Worm (Caenorhabditis elegans) whole organism, L3 larva: Measurements from ENCODE around the gene W05B10.3.

Experiments
- R02D3.7 ChIP-seq: fragments of 150-350 bp; optimal IDR thresholded peaks from 2 replicates; lab custom pipeline; 2014; ENCODE audit warnings: missing biosample characterization, missing genetic modification characterization
- ZK546.5 ChIP-seq: sonication (generic microtip); optimal IDR thresholded peaks from 2 replicates; lab custom pipeline; 2017; ENCODE audit warnings: missing biosample characterization, missing genetic modification characterization
- aly-2 ChIP-seq: fragments of 150-350 bp; optimal IDR thresholded peaks from 2 replicates; lab custom pipeline; 2014; ENCODE audit warnings: missing biosample characterization, missing genetic modification characterization
- ceh-16 ChIP-seq: sonication (generic microtip); optimal IDR thresholded peaks from 2 replicates; lab custom pipeline; 2017; ENCODE audit warnings: missing biosample characterization, missing genetic modification characterization
- ceh-28 ChIP-seq: fragments of 150-350 bp; optimal IDR thresholded peaks from 2 replicates; lab custom pipeline; 2014; ENCODE audit warnings: missing biosample characterization, missing genetic modification reagents, missing genetic modification characterization
- ceh-82 ChIP-seq: fragments of 150-350 bp; optimal IDR thresholded peaks from 2 replicates; lab custom pipeline; 2014; ENCODE audit warnings: missing biosample characterization, missing genetic modification characterization
- ceh-9 ChIP-seq: sonication (generic microtip); optimal IDR thresholded peaks from 2 replicates; lab custom pipeline; 2018; ENCODE audit warnings: missing biosample characterization, missing genetic modification characterization
- daf-12 ChIP-seq: fragments of 150-350 bp; optimal IDR thresholded peaks from 2 replicates; lab custom pipeline; 2014; ENCODE audit warnings: missing biosample characterization, missing genetic modification reagents, missing genetic modification characterization
- egl-27 ChIP-seq: sonication (generic microtip); optimal IDR thresholded peaks from 4 replicates; lab custom pipeline; 2017; ENCODE audit warnings: missing biosample characterization, missing genetic modification reagents, missing genetic modification characterization
- egl-5 ChIP-seq: fragments of 150-350 bp; optimal IDR thresholded peaks from 2 replicates; lab custom pipeline; 2017; ENCODE audit warnings: missing biosample characterization, missing genetic modification reagents, missing genetic modification characterization, inconsistent platforms
- elt-2 ChIP-seq: sonication (generic microtip); optimal IDR thresholded peaks from 2 replicates; lab custom pipeline; 2016; ENCODE audit warnings: missing genetic modification reagents, mild to moderate bottlenecking, missing genetic modification characterization, missing compliant biosample characterization
- elt-3 ChIP-seq, 3 experiments: fragments of 150-350 bp in 1 of 3; sonication (generic microtip) in 2 of 3; optimal IDR thresholded peaks; 2 replicates in 2 of 3; 4 replicates in 1 of 3; lab custom pipeline; 2014 to 2017; ENCODE audit warnings: missing biosample characterization in 3 of 3, missing genetic modification characterization in 3 of 3
- eor-1 ChIP-seq, 2 experiments: fragments of 150-350 bp; optimal IDR thresholded peaks; 2 replicates each; lab custom pipeline; 2014 to 2018; ENCODE audit warnings: missing biosample characterization in 2 of 2, missing genetic modification characterization in 2 of 2
- fkh-10 ChIP-seq: sonication (generic microtip); optimal IDR thresholded peaks from 2 replicates; lab custom pipeline; 2017; ENCODE audit warnings: missing biosample characterization, missing genetic modification reagents, missing genetic modification characterization
- fkh-2 ChIP-seq: fragments of 150-350 bp; optimal IDR thresholded peaks from 2 replicates; lab custom pipeline; 2014; ENCODE audit warnings: missing biosample characterization, missing genetic modification reagents, missing genetic modification characterization
- fos-1 ChIP-seq: fragments of 150-350 bp; optimal IDR thresholded peaks from 2 replicates; lab custom pipeline; 2014; ENCODE audit warnings: missing biosample characterization, missing genetic modification characterization
- jun-1 ChIP-seq: fragments of 150-350 bp; optimal IDR thresholded peaks from 2 replicates; lab custom pipeline; 2014; ENCODE audit warnings: missing biosample characterization, missing genetic modification reagents, missing genetic modification characterization
- lin-39 ChIP-seq: fragments of 150-350 bp; optimal IDR thresholded peaks from 2 replicates; lab custom pipeline; 2018; ENCODE audit warnings: missing biosample characterization, missing genetic modification reagents, missing genetic modification characterization
- lsy-12 ChIP-seq: sonication (generic microtip); optimal IDR thresholded peaks from 2 replicates; lab custom pipeline; 2016; ENCODE audit warnings: mild to moderate bottlenecking, missing genetic modification characterization, missing compliant biosample characterization
- mdl-1 ChIP-seq: fragments of 150-350 bp; optimal IDR thresholded peaks from 2 replicates; lab custom pipeline; 2014; ENCODE audit warnings: missing biosample characterization, missing genetic modification characterization
- mml-1 ChIP-seq: fragments of 150-350 bp; sonication (generic microtip); optimal IDR thresholded peaks from 3 replicates; lab custom pipeline; 2014; ENCODE audit warnings: missing biosample characterization, missing genetic modification characterization
- nfya-1 ChIP-seq: sonication (generic microtip); optimal IDR thresholded peaks from 2 replicates; lab custom pipeline; 2017; ENCODE audit warnings: missing genetic modification characterization, mild to moderate bottlenecking, missing compliant biosample characterization, antibody characterized with exemption, moderate library complexity; ENCODE audit not compliant: insufficient read depth
- nhr-11 ChIP-seq: fragments of 150-350 bp; optimal IDR thresholded peaks from 2 replicates; lab custom pipeline; 2014; ENCODE audit warnings: missing biosample characterization, missing genetic modification characterization
- nhr-12 ChIP-seq: fragments of 150-350 bp; optimal IDR thresholded peaks from 2 replicates; lab custom pipeline; 2014; ENCODE audit warnings: missing biosample characterization, missing genetic modification characterization
- nhr-23 ChIP-seq: fragments of 150-350 bp; optimal IDR thresholded peaks from 2 replicates; lab custom pipeline; 2014; ENCODE audit warnings: missing biosample characterization, missing genetic modification reagents, missing genetic modification characterization
- nhr-237 ChIP-seq: fragments of 150-350 bp; optimal IDR thresholded peaks from 2 replicates; lab custom pipeline; 2014; ENCODE audit warnings: missing biosample characterization, missing genetic modification characterization
- nhr-25 ChIP-seq: sonication (generic microtip); optimal IDR thresholded peaks from 2 replicates; lab custom pipeline; 2017; ENCODE audit warnings: missing biosample characterization, missing genetic modification characterization
- nhr-28 ChIP-seq: fragments of 150-350 bp; optimal IDR thresholded peaks from 2 replicates; lab custom pipeline; 2014; ENCODE audit warnings: missing biosample characterization, missing genetic modification characterization
- nhr-43 ChIP-seq: sonication (generic microtip); optimal IDR thresholded peaks from 2 replicates; lab custom pipeline; 2016; ENCODE audit warnings: mild to moderate bottlenecking, missing genetic modification characterization, missing compliant biosample characterization; ENCODE audit not compliant: poor library complexity, severe bottlenecking
- nhr-67 ChIP-seq: fragments of 150-350 bp; optimal IDR thresholded peaks from 2 replicates; lab custom pipeline; 2014; ENCODE audit warnings: missing biosample characterization, missing genetic modification characterization
- nhr-76 ChIP-seq: fragments of 150-350 bp; sonication (generic microtip); optimal IDR thresholded peaks from 5 replicates; lab custom pipeline; 2014; ENCODE audit warnings: missing biosample characterization, missing genetic modification characterization
- nhr-77 ChIP-seq: fragments of 150-350 bp; optimal IDR thresholded peaks from 2 replicates; lab custom pipeline; 2014; ENCODE audit warnings: missing biosample characterization, missing genetic modification characterization
- pha-4 ChIP-seq: fragments of 150-350 bp; optimal IDR thresholded peaks from 2 replicates; lab custom pipeline; 2014; ENCODE audit warnings: missing biosample characterization, missing genetic modification reagents, missing genetic modification characterization
- pqm-1 ChIP-seq: fragments of 150-350 bp; optimal IDR thresholded peaks from 2 replicates; lab custom pipeline; 2017; ENCODE audit warnings: missing biosample characterization, missing genetic modification characterization, inconsistent platforms
- sea-2 ChIP-seq: fragments of 150-350 bp; sonication (generic microtip); optimal IDR thresholded peaks from 4 replicates; lab custom pipeline; 2014; ENCODE audit warnings: missing biosample characterization, missing genetic modification reagents, missing genetic modification characterization
- snpc-4 ChIP-seq: fragments of 150-350 bp; optimal IDR thresholded peaks from 2 replicates; lab custom pipeline; 2014; ENCODE audit warnings: missing biosample characterization, missing genetic modification characterization
- tbx-2 ChIP-seq: sonication (generic microtip); optimal IDR thresholded peaks from 2 replicates; lab custom pipeline; 2016; ENCODE audit warnings: mild to moderate bottlenecking, missing genetic modification characterization, missing compliant biosample characterization
- unc-39 ChIP-seq: sonication (generic microtip); optimal IDR thresholded peaks from 4 replicates; lab custom pipeline; 2017; ENCODE audit warnings: missing biosample characterization, missing genetic modification characterization
- unc-62 ChIP-seq: fragments of 150-350 bp; sonication (generic microtip); optimal IDR thresholded peaks from 4 replicates; lab custom pipeline; 2014; ENCODE audit warnings: missing biosample characterization, missing genetic modification reagents, missing genetic modification characterization
- zag-1 ChIP-seq: fragments of 150-350 bp; optimal IDR thresholded peaks from 2 replicates; lab custom pipeline; 2014; ENCODE audit warnings: missing biosample characterization, missing genetic modification characterization
- ztf-11 ChIP-seq: fragments of 150-350 bp; optimal IDR thresholded peaks from 2 replicates; lab custom pipeline; 2014; ENCODE audit warnings: missing biosample characterization, missing genetic modification characterization
- ztf-4 ChIP-seq: fragments of 150-350 bp; optimal IDR thresholded peaks from 2 replicates; lab custom pipeline; 2014; ENCODE audit warnings: missing biosample characterization, missing genetic modification characterization

The W05B10.3 gene

DNA sequence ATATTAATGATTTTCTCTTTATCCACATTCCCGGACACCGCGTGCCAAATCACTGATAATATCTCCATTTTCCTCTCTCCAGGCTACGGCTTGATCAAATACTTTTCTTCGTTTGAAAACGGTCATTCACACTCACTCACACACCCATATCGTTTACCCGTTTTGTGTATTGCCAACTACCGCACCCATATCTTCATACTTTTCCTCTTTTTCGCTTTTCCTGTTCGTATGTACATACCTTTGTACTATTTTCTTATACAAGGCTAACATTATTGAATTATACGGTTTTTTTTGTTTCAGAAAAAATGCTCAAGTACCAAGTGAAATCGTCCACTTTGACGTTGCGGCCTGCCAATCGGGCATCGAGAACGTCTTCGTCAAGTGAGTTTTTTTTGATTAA lies 6.4 kb upstream of the W05B10.3 start, which contains the start of gene W05B10.4:
Gene W05B10.4 (plus strand): TSS at position 301 of the 400 bp plus-strand sequence.
- no peak for TF ChIP-seq lin-39 (tag; lab: Kevin White, UChicago)
- TF ChIP-seq elt-3 (tag; optimal IDR thresholded peaks at IDR 0.05; lab: Kevin White, UChicago), result no peak
- TF ChIP-seq, all 47 proteins: peak for 0

ce11 chrV:12667397-12667796 lies 5.9 kb upstream of the W05B10.3 start:
- no peak for TF ChIP-seq unc-62 (GFP tag; lab: Kevin White, UChicago)
- no peak for TF ChIP-seq zag-1
- TF ChIP-seq nhr-77 (tag; lab: Kevin White, UChicago), result no peak

- no peak for TF ChIP-seq fos-1 (tag; lab: Kevin White, UChicago)
- TF ChIP-seq nhr-77 (tag; lab: Kevin White, UChicago), result no peak
- no peak for TF ChIP-seq ceh-16
- no peak for TF ChIP-seq nhr-12
- TF ChIP-seq snpc-4 (tag; lab: Kevin White, UChicago), result no peak
- no peak for TF ChIP-seq pha-4 (tag; lab: Kevin White, UChicago)
- no peak for TF ChIP-seq nhr-43
- no peak for TF ChIP-seq elt-3 (tag; optimal IDR thresholded peaks at IDR 0.05; lab: Kevin White, UChicago)
- TF ChIP-seq pqm-1, result no peak
- TF ChIP-seq lin-39 (tag; lab: Kevin White, UChicago), result no peak
- TF ChIP-seq nhr-76 (tag; lab: Kevin White, UChicago), result no peak
- TF ChIP-seq mml-1, result no peak
- TF ChIP-seq nhr-67, result no peak
- TF ChIP-seq daf-12 (tag; lab: Kevin White, UChicago), result no peak
- TF ChIP-seq nhr-23 (tag; lab: Kevin White, UChicago), result no peak
- no peak for TF ChIP-seq nfya-1 (tag; lab: Kevin White, UChicago)
- TF ChIP-seq eor-1 (tag; optimal IDR thresholded peaks at IDR 0.05; lab: Kevin White, UChicago), result no peak
Measured at ce11 chrV:12663386-12663785, 1.9 kb upstream of the W05B10.3 start.

ce11 chrV:12660280-12660818 lies 1.2 kb downstream of the W05B10.3 start, which contains the start of gene his-74:
Gene his-74, minus strand, starts transcription at chrV:12660330.
- TF ChIP-seq nhr-25 (tag; lab: Kevin White, UChicago), result no peak
- TF ChIP-seq unc-39 (tag; lab: Kevin White, UChicago), result no peak
- TF ChIP-seq fkh-10, result no peak
- TF ChIP-seq nfya-1 (tag; lab: Kevin White, UChicago), result no peak
- no peak for TF ChIP-seq mdl-1
- TF ChIP-seq lsy-12 (tag; lab: Kevin White, UChicago), result no peak

- TF ChIP-seq elt-2 (tag; lab: Kevin White, UChicago) (peak; percentile 23), elt-3 (tag; optimal IDR thresholded peaks at IDR 0.05; lab: Kevin White, UChicago) (no peak), nhr-43 (peak; percentile 27), ceh-28 (tag; lab: Kevin White, UChicago) (no peak), ceh-16 (no peak), nhr-76 (tag; lab: Kevin White, UChicago) (no peak), zag-1 (no peak), jun-1 (tag; lab: Kevin White, UChicago) (no peak), unc-39 (tag; lab: Kevin White, UChicago) (no peak), R02D3.7 (tag; lab: Kevin White, UChicago) (peak; percentile 34), nhr-25 (tag; lab: Kevin White, UChicago) (peak; percentile 55), nhr-67 (no peak), ceh-9 (tag; lab: Kevin White, UChicago) (no peak), aly-2 (tag; lab: Kevin White, UChicago) (no peak), ceh-82 (tag; lab: Kevin White, UChicago) (no peak), ztf-4 (tag; lab: Kevin White, UChicago) (no peak), lin-39 (tag; lab: Kevin White, UChicago) (no peak), nhr-28 (tag; lab: Kevin White, UChicago) (no peak), fos-1 (tag; lab: Kevin White, UChicago) (no peak), ztf-11 (no peak), nhr-77 (tag; lab: Kevin White, UChicago) (no peak), ZK546.5 (tag; lab: Kevin White, UChicago) (no peak), mml-1 (no peak), snpc-4 (tag; lab: Kevin White, UChicago) (peak; percentile 68), lsy-12 (tag; lab: Kevin White, UChicago) (peak; percentile 4), daf-12 (tag; lab: Kevin White, UChicago) (no peak), egl-27 (tag; lab: Kevin White, UChicago) (no peak), nhr-11 (tag; lab: Kevin White, UChicago) (no peak), mdl-1 (no peak), sea-2 (no peak), fkh-2 (no peak), nhr-237 (tag; lab: Kevin White, UChicago) (no peak), eor-1 (tag; optimal IDR thresholded peaks at IDR 0.05; lab: Kevin White, UChicago) (no peak), tbx-2 (tag; lab: Kevin White, UChicago) (peak; percentile 27), pha-4 (tag; lab: Kevin White, UChicago) (peak; percentile 46), egl-5 (tag; lab: Kevin White, UChicago) (no peak)
Measured at ce11 chrV:12659426-12659825, 2.1 kb downstream of the W05B10.3 start, which contains the start of gene ccch-3. Gene ccch-3, minus strand, starts transcription at chrV:12659687.
